Fruit fly (Drosophila melanogaster) S2 (cell line): ENCODE data around the gene Sodh2.

Experiments
- CG8478 ChIP-seq: fragments of >200 bp; optimal IDR thresholded peaks from 2 replicates; lab custom pipeline; 2018
- CTCF ChIP-seq, 2 experiments: fragments of >200 bp; optimal IDR thresholded peaks; 2 replicates each; lab custom pipeline; 2018

DNA sequence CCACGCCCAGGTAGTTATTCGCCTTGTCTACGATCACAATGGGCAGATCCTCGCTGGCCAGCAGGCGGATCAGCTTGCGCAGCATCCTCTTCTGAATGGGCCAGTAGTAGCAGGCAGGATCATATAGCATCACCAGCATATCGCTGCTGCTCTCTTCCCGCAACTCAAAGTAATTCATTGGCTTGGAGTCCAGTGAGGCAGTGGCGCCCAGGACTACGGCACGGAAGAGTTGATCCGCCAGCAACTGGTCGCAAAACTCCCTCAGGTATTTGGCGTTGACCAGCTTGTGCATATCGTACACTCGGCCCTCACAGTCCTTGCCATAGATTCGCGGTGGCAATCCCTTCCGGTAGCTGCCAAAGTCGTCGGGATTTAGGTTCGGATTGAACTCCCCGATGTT, 2.4 kb downstream of the Sodh2 start:
- no peak for TF ChIP-seq CG8478 (lab: Kevin White, UChicago)
- TF ChIP-seq CTCF (optimal IDR thresholded peaks at IDR 0.05; lab: Kevin White, UChicago) = no peak
